Worm (Caenorhabditis elegans) whole organism, L4 larva: ENCODE data around the gene T20B5.2.
"Not testable (repeated sequence)": the region's sequence is repeated elsewhere in the genome, so short reads cannot be mapped to it uniquely, and the experiment has no call there.

ENCODE experiments used
- T20F7.1 ChIP-seq: fragments of 200-800 bp; sonication (Bioruptor generic); optimal IDR thresholded peaks from 2 replicates; lab custom pipeline; 2018; ENCODE audit warnings: mild to moderate bottlenecking, missing genetic modification characterization, missing compliant biosample characterization
- T26A8.4 ChIP-seq: fragments of 200-800 bp; sonication (Bioruptor generic); IDR thresholded peaks from 2 replicates; pipeline ENCODE4 v1.3.6; 2022; ENCODE audit warnings: missing genetic modification characterization, missing compliant biosample characterization
- Y48G9A.11 ChIP-seq: fragments of 200-800 bp; sonication (Bioruptor generic); IDR thresholded peaks from 2 replicates; pipeline ENCODE4 v1.3.6; 2022; ENCODE audit warnings: missing genetic modification reagents, missing genetic modification characterization, missing compliant biosample characterization
- aha-1 ChIP-seq: fragments of 150-350 bp; peaks from one replicate; lab custom pipeline; 2014; ENCODE audit warnings: missing biosample characterization, missing genetic modification characterization
- aly-2 ChIP-seq: sonication (generic microtip); optimal IDR thresholded peaks from 2 replicates; lab custom pipeline; 2018; ENCODE audit warnings: missing biosample characterization, missing genetic modification characterization
- ama-1 ChIP-seq: fragments of 150-350 bp; optimal IDR thresholded peaks from 2 replicates; lab custom pipeline; 2014; ENCODE audit warnings: inconsistent platforms, mixed read lengths
- arid-1 ChIP-seq: fragments of 200-800 bp; sonication (Bioruptor generic); conservative IDR thresholded peaks from 2 replicates; pipeline ENCODE4 v1.3.6; 2022; ENCODE audit warnings: missing genetic modification reagents, missing genetic modification characterization, missing compliant biosample characterization
- attf-4 ChIP-seq: sonication (generic microtip); optimal IDR thresholded peaks from 3 replicates; lab custom pipeline; 2017; ENCODE audit warnings: missing biosample characterization, missing genetic modification characterization
- ceh-32 ChIP-seq: sonication (generic microtip); optimal IDR thresholded peaks from 2 replicates; lab custom pipeline; 2016; ENCODE audit warnings: mild to moderate bottlenecking, missing genetic modification characterization, missing compliant biosample characterization; ENCODE audit not compliant: poor library complexity
- ceh-44 ChIP-seq: fragments of 200-800 bp; sonication (Bioruptor generic); IDR thresholded peaks from 2 replicates; pipeline ENCODE4 v1.3.6; 2022; ENCODE audit warnings: missing genetic modification reagents, missing genetic modification characterization, missing compliant biosample characterization
- daf-16 ChIP-seq, 3 experiments: sonication (generic microtip); optimal IDR thresholded peaks; 2 replicates each; lab custom pipeline; 2016 to 2017; ENCODE audit warnings: missing genetic modification characterization in 3 of 3, missing genetic modification reagents in 3 of 3, mild to moderate bottlenecking in 2 of 3, missing compliant biosample characterization in 2 of 3, missing biosample characterization in 1 of 3, moderate library complexity in 1 of 3
- dmd-8 ChIP-seq: fragments of 200-800 bp; sonication (Bioruptor generic); IDR thresholded peaks from 2 replicates; pipeline ENCODE4 v1.3.6; 2022; ENCODE audit warnings: missing genetic modification characterization, missing compliant biosample characterization
- duxl-1 ChIP-seq: sonication (generic microtip); optimal IDR thresholded peaks from 2 replicates; lab custom pipeline; 2016; ENCODE audit warnings: mild to moderate bottlenecking, missing genetic modification characterization, moderate library complexity, missing compliant biosample characterization; ENCODE audit not compliant: poor library complexity
- dve-1 ChIP-seq: sonication (generic microtip); optimal IDR thresholded peaks from 2 replicates; lab custom pipeline; 2017; ENCODE audit warnings: antibody characterized with exemption, mild to moderate bottlenecking, missing genetic modification characterization, missing compliant biosample characterization; ENCODE audit not compliant: insufficient read depth
- hmg-1.1 ChIP-seq: fragments of 200-800 bp; sonication (Bioruptor generic); IDR thresholded peaks from 2 replicates; pipeline ENCODE4 v1.3.6; 2022; ENCODE audit warnings: missing genetic modification reagents, missing genetic modification characterization, missing compliant biosample characterization
- lim-7 ChIP-seq: fragments of 200-800 bp; sonication (Bioruptor generic); IDR thresholded peaks from 2 replicates; pipeline ENCODE4 v1.3.6; 2022; ENCODE audit warnings: missing genetic modification characterization, missing compliant biosample characterization
- lin-1 ChIP-seq: fragments of 200-800 bp; sonication (Bioruptor generic); IDR thresholded peaks from 2 replicates; pipeline ENCODE4 v1.3.6; 2022; ENCODE audit warnings: missing genetic modification reagents, missing genetic modification characterization, missing compliant biosample characterization
- lin-39 ChIP-seq: fragments of 150-350 bp; optimal IDR thresholded peaks from 2 replicates; lab custom pipeline; 2014; ENCODE audit warnings: missing biosample characterization, missing genetic modification reagents, missing genetic modification characterization
- madf-5 ChIP-seq, 2 experiments: fragments of 200-800 bp; sonication (Bioruptor generic); IDR thresholded peaks; 2 replicates each; pipeline ENCODE4 v1.3.6; 2022; ENCODE audit warnings: missing compliant biosample characterization in 2 of 2, missing genetic modification characterization in 2 of 2
- madf-9 ChIP-seq: fragments of 200-800 bp; sonication (Bioruptor generic); conservative IDR thresholded peaks from 2 replicates; pipeline ENCODE4 v1.3.6; 2022; ENCODE audit warnings: missing genetic modification reagents, missing genetic modification characterization, missing compliant biosample characterization
- nhr-102 ChIP-seq: sonication (generic microtip); optimal IDR thresholded peaks from 2 replicates; lab custom pipeline; 2016; ENCODE audit warnings: mild to moderate bottlenecking, missing genetic modification characterization, moderate library complexity, missing compliant biosample characterization
- nhr-28 ChIP-seq: fragments of 150-350 bp; optimal IDR thresholded peaks from 2 replicates; lab custom pipeline; 2014; ENCODE audit warnings: missing biosample characterization, missing genetic modification characterization
- nhr-41 ChIP-seq: fragments of 200-800 bp; sonication (Bioruptor generic); IDR thresholded peaks from 2 replicates; pipeline ENCODE4 v1.3.6; 2022; ENCODE audit warnings: missing genetic modification reagents, missing genetic modification characterization, missing compliant biosample characterization
- nhr-42 ChIP-seq: fragments of 200-800 bp; sonication (Bioruptor generic); IDR thresholded peaks from 2 replicates; pipeline ENCODE4 v1.3.6; 2022; ENCODE audit warnings: missing genetic modification characterization, missing compliant biosample characterization
- pha-4 ChIP-seq, 2 experiments: fragments of 150-350 bp in 1 of 2; fragments of 200-800 bp in 1 of 2; sonication (Bioruptor generic) in 1 of 2; IDR thresholded peaks in 1 of 2; optimal IDR thresholded peaks in 1 of 2; 2 replicates each; pipeline versions ENCODE4 v1.3.6 to Lab custom; 2014 to 2022; ENCODE audit warnings: missing genetic modification characterization in 2 of 2, missing genetic modification reagents in 2 of 2, missing biosample characterization in 1 of 2, missing compliant biosample characterization in 1 of 2
- pqm-1 ChIP-seq: sonication (generic microtip); optimal IDR thresholded peaks from 2 replicates; lab custom pipeline; 2017; ENCODE audit warnings: missing biosample characterization, missing genetic modification characterization
- saeg-2 ChIP-seq: fragments of 200-800 bp; sonication (Bioruptor generic); IDR thresholded peaks from 2 replicates; pipeline ENCODE4 v1.3.6; 2022; ENCODE audit warnings: missing genetic modification reagents, missing genetic modification characterization, missing compliant biosample characterization
- set-16 ChIP-seq: fragments of 200-800 bp; sonication (Bioruptor generic); IDR thresholded peaks from 2 replicates; pipeline ENCODE4 v1.3.6; 2022; ENCODE audit warnings: missing genetic modification reagents, missing genetic modification characterization, missing compliant biosample characterization
- snpc-1.2 ChIP-seq: fragments of 200-800 bp; sonication (Bioruptor generic); IDR thresholded peaks from 2 replicates; pipeline ENCODE4 v1.3.6; 2022; ENCODE audit warnings: missing genetic modification reagents, missing genetic modification characterization, missing compliant biosample characterization
- snpc-4 ChIP-seq: fragments of 150-350 bp; optimal IDR thresholded peaks from 2 replicates; lab custom pipeline; 2014; ENCODE audit warnings: missing biosample characterization, missing genetic modification characterization
- unc-39 ChIP-seq: sonication (generic microtip); optimal IDR thresholded peaks from 2 replicates; lab custom pipeline; 2017; ENCODE audit warnings: missing biosample characterization, missing genetic modification characterization
- unc-62 ChIP-seq, 3 experiments: fragments of 150-350 bp in 1 of 3; sonication (generic microtip); optimal IDR thresholded peaks in 2 of 3; peaks in 1 of 3; 1 replicate in 1 of 3; 2 replicates in 2 of 3; lab custom pipeline; 2014 to 2017; ENCODE audit warnings: missing biosample characterization in 3 of 3, missing genetic modification characterization in 3 of 3, missing genetic modification reagents in 3 of 3, missing genotype in 1 of 3
- vab-7 ChIP-seq: fragments of 200-800 bp; sonication (Bioruptor generic); IDR thresholded peaks from 2 replicates; pipeline ENCODE4 v1.3.6; 2022; ENCODE audit warnings: missing genetic modification reagents, missing genetic modification characterization, missing compliant biosample characterization
- zfp-2 ChIP-seq: sonication (generic microtip); optimal IDR thresholded peaks from 2 replicates; lab custom pipeline; 2016; ENCODE audit warnings: mild to moderate bottlenecking, missing genetic modification characterization, missing compliant biosample characterization
- zip-11 ChIP-seq: fragments of 200-800 bp; sonication (Bioruptor generic); IDR thresholded peaks from 2 replicates; pipeline ENCODE4 v1.3.6; 2022; ENCODE audit warnings: missing genetic modification characterization, missing compliant biosample characterization
- zip-2 ChIP-seq: fragments of 150-350 bp; optimal IDR thresholded peaks from 2 replicates; lab custom pipeline; 2014; ENCODE audit warnings: missing biosample characterization, missing genetic modification characterization
- ztf-11 ChIP-seq: fragments of 150-350 bp; optimal IDR thresholded peaks from 2 replicates; lab custom pipeline; 2014; ENCODE audit warnings: missing biosample characterization, missing genetic modification characterization
- ztf-7 ChIP-seq: fragments of 150-350 bp; optimal IDR thresholded peaks from 2 replicates; lab custom pipeline; 2014; ENCODE audit warnings: missing biosample characterization, missing genetic modification characterization

T20B5.2 gene

DNA sequence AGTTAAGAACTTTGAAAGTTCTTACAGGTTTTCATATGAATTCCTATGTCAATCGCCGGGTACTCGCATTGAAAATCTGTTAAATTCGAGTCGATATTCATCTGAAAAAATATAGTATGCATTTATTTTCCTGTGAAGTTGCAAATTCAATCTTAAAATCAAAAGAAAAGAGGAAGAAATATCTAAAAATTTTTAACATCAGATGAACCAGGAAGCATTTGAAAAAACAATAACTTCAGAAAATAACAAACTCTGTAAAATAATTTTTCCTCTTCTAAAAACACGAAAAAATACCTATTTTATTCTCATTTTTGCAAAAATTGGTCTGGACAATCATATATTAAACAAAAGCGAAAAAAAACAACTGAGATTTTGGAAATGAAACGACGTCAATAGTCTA is 11.9 kb upstream of the T20B5.2 start, which contains the start of gene npr-7:
Gene npr-7, minus strand, starts transcription at position 101 of the 400 bp plus-strand sequence.
- TF ChIP-seq aly-2 (no peak), hmg-1.1 (GFP tag; lab: Robert Waterston, UW) (no peak), madf-5 (GFP tag; IDR thresholded peaks at IDR 0.05; lab: Robert Waterston, UW) (no peak), ztf-7 (tag; lab: Kevin White, UChicago) (no peak), T20F7.1 (GFP tag; lab: Kevin White, UChicago) (no peak), ama-1 (no peak), unc-62 (GFP tag; optimal IDR thresholded peaks at IDR 0.05 in 1 of 2; lab: Kevin White, UChicago) (no peak), unc-62 (tag; optimal IDR thresholded peaks at IDR 0.05; lab: Kevin White, UChicago) (no peak), attf-4 (tag; lab: Kevin White, UChicago) (no peak), T26A8.4 (no peak), madf-9 (GFP tag; lab: Robert Waterston, UW) (no peak), nhr-42 (GFP tag; lab: Robert Waterston, UW) (no peak), vab-7 (no peak), snpc-4 (tag; lab: Kevin White, UChicago) (no peak), zip-2 (no peak), ceh-32 (no peak), pqm-1 (no peak), nhr-102 (tag; lab: Kevin White, UChicago) (no peak), zfp-2 (tag; lab: Kevin White, UChicago) (no peak)
- TF ChIP-seq, all 104 proteins: peak for 0

DNA sequence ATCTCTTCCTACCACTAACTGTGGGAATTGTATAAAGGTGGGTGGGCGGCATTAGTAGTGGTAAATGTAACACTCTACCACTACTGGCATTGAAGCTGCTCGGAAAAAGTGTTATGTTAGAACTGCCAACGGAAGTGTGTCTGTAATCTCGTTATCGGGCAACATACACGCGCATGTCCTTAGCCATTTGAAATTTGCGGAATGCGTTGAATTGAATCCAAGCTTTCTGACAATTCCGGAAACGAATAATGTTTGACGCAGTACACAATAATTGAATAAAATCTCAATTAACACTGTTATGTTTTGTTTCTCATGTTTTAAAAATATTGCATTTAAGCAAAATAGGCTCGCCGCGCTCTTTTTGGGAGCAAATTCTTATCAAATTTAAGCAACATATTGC is 6.0 kb upstream of the T20B5.2 start:
- TF ChIP-seq aha-1 (tag; lab: Kevin White, UChicago) (no peak), arid-1 (GFP tag; lab: Robert Waterston, UW) (no peak), nhr-28 (no peak), dve-1 (tag; lab: Kevin White, UChicago) (no peak), attf-4 (tag; lab: Kevin White, UChicago) (no peak), duxl-1 (tag; lab: Kevin White, UChicago) (no peak), hmg-1.1 (GFP tag; lab: Robert Waterston, UW) (no peak), unc-39 (tag; lab: Kevin White, UChicago) (no peak), saeg-2 (GFP tag; lab: Robert Waterston, UW) (no peak), lim-7 (GFP tag; lab: Robert Waterston, UW) (no peak), snpc-1.2 (no peak), T26A8.4 (no peak), set-16 (no peak)
- TF ChIP-seq, all 104 proteins: peak for 0

DNA sequence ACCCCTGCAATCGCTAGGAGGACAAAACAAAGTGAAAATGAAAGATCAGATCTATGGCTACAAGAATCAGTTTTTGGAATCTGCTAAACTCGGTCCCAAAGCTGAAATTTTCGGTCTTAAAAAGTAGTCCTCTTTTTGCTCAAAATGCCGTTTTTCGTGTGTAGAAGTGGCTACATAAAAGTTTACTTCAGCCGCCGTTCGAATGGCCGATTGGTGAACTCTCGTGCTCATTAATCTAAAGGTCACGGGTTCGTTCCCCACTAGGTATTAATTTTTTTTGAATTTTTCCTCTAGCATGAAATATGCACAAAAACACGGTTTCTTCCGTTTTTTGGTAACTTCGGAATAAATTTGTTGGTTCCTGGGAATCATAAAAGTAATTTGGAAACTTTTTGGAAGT is 5.2 kb upstream of the T20B5.2 start:
- TF ChIP-seq Y48G9A.11 (GFP tag; lab: Robert Waterston, UW) (peak; percentile 52; the same call in 1 of the 2 replicates), lin-1 (GFP tag; lab: Robert Waterston, UW) (0 out of 2 replicates have a peak, but pooled peaks have one; percentile 15), pha-4 (GFP tag; IDR thresholded peaks at IDR 0.05; lab: Robert Waterston, UW) (peak; percentile 62; the same call in 1 of the 2 replicates), dmd-8 (GFP tag; lab: Robert Waterston, UW) (peak; percentile 75; the same call in 1 of the 2 replicates), snpc-1.2 (peak; percentile 84), nhr-41 (peak; percentile 32; the same call in 1 of the 2 replicates)
- not testable (repeated sequence) for TF ChIP-seq pha-4 (tag; optimal IDR thresholded peaks at IDR 0.05; lab: Kevin White, UChicago)

DNA sequence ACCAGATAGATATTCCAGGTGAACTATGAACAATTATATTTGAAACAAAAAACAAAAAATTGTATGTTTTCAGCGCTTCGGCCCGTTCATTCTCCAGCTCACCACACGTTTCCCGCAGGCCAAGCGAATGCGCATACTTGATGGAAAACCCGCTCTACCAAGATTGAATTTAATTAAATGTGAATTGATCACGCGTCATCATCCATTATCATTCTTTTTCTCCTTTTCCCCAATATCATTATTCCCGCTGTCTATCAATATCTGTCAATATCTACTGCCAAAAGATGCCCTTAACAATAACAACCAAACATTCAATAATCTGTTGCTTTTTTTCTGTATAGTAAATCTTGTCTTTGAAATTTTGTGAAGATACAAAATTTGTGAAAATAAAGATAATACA is 5.3 kb downstream of the T20B5.2 start:
- TF ChIP-seq ceh-44 (GFP tag; lab: Robert Waterston, UW) (no peak), pqm-1 (no peak), daf-16 (GFP tag; optimal IDR thresholded peaks at IDR 0.05; lab: Kevin White, UChicago) (no peak), daf-16 (tag; optimal IDR thresholded peaks at IDR 0.05; lab: Kevin White, UChicago) (no peak), lin-39 (tag; lab: Kevin White, UChicago) (no peak), ztf-11 (tag; lab: Kevin White, UChicago) (no peak), zip-11 (GFP tag; lab: Robert Waterston, UW) (no peak), unc-62 (GFP tag; optimal IDR thresholded peaks at IDR 0.05 in 1 of 2; lab: Kevin White, UChicago) (peak in 1 of 2 experiments; percentile 75), unc-62 (tag; optimal IDR thresholded peaks at IDR 0.05; lab: Kevin White, UChicago) (no peak), arid-1 (GFP tag; lab: Robert Waterston, UW) (no peak)
